Fruit fly (Drosophila melanogaster): ENCODE data around the gene Ccp84Ag.

Gene Ccp84Ag

DNA sequence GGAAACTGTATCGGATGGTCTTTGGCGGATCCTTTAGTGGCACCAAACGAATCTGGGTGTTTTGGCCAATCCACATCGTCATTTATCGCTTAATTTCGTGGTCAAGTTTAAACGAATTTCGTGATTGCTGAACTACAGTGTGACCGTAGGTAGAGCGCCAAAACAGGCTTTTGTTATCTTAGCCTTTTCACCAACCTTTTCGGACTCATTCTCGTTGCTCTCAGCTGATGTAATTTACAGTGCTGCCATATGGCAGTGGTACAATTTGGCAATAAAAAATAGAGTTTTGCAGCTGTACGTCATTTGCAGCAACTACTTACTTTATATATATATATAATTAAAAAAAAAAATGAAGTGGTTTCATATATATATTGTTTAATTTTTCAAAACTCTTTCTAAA is 26.6 kb upstream of the Ccp84Ag start, which contains the start of gene agt (continued):
- TF ChIP-seq CG9797 (GFP tag; optimal IDR thresholded peaks at IDR 0.05), result peak; percentile 81
- TF ChIP-seq CG2129 (GFP tag; IDR thresholded peaks at IDR 0.05; ENCODE audit: partially characterized antibody), result no peak
- peak; percentile 76 for TF ChIP-seq CG1603 (tag; optimal IDR thresholded peaks at IDR 0.05)
- 0 out of 2 replicates have a peak, but pooled peaks have one; percentile 17 for TF ChIP-seq Xrp1 (GFP tag; IDR thresholded peaks at IDR 0.05)
- peak; percentile 81 for TF ChIP-seq Dp (GFP tag; optimal IDR thresholded peaks at IDR 0.05)
- peak; percentile 30 for TF ChIP-seq CG13894 (tag; optimal IDR thresholded peaks at IDR 0.05)
- TF ChIP-seq phol (tag; optimal IDR thresholded peaks at IDR 0.05), result peak; percentile 50
- no peak for TF ChIP-seq B-H2 (GFP tag; optimal IDR thresholded peaks at IDR 0.05)
- peak; percentile 25 for TF ChIP-seq Nf-YC (tag; optimal IDR thresholded peaks at IDR 0.05)
- TF ChIP-seq CG1647 (GFP tag; optimal IDR thresholded peaks at IDR 0.05), result no peak
- TF ChIP-seq row (GFP tag; IDR thresholded peaks at IDR 0.05), result peak; percentile 48; the same call in 2 of the 3 replicates
- no peak for TF ChIP-seq slp2 (GFP tag; optimal IDR thresholded peaks at IDR 0.05)
- TF ChIP-seq CG13287 (GFP tag; IDR thresholded peaks at IDR 0.05; ENCODE audit: partially characterized antibody), result peak; percentile 68
- TF ChIP-seq CG17912 (GFP tag; optimal IDR thresholded peaks at IDR 0.05), result peak; percentile 5
- TF ChIP-seq Xbp1 (GFP tag; optimal IDR thresholded peaks at IDR 0.05), result no peak
- no peak for TF ChIP-seq CG5245 (GFP tag; optimal IDR thresholded peaks at IDR 0.05)
- no peak for TF ChIP-seq Side (GFP tag; optimal IDR thresholded peaks at IDR 0.05)
- peak; percentile 37 for TF ChIP-seq CG10267 (tag; optimal IDR thresholded peaks at IDR 0.05)
- TF ChIP-seq Scr (GFP tag; IDR thresholded peaks at IDR 0.05; ENCODE audit: partially characterized antibody), result peak; percentile 21; the same call in 1 of the 2 replicates
- TF ChIP-seq knrl (GFP tag; IDR thresholded peaks at IDR 0.05; ENCODE audit: partially characterized antibody), result peak; percentile 42; the same call in 1 of the 3 replicates
- peak; percentile 26 for TF ChIP-seq CG33213 (GFP tag; optimal IDR thresholded peaks at IDR 0.05)
- peak; percentile 76 for TF ChIP-seq zen (tag; optimal IDR thresholded peaks at IDR 0.05)
- no peak for TF ChIP-seq Fer3 (tag; optimal IDR thresholded peaks at IDR 0.05)
- TF ChIP-seq cato (GFP tag; optimal IDR thresholded peaks at IDR 0.05; ENCODE audit: borderline replicate concordance), result no peak
- no peak for TF ChIP-seq tna (GFP tag; IDR thresholded peaks at IDR 0.05; ENCODE audit: partially characterized antibody)
- peak; percentile 48 for TF ChIP-seq CG8388 (GFP tag; optimal IDR thresholded peaks at IDR 0.05)
- peak; percentile 3 for TF ChIP-seq NC2β (GFP tag; optimal IDR thresholded peaks at IDR 0.05)
- TF ChIP-seq CG10959 (GFP tag; IDR thresholded peaks at IDR 0.05), result no peak
- no peak for TF ChIP-seq lilli (GFP tag; optimal IDR thresholded peaks at IDR 0.05)
- peak; percentile 15 for TF ChIP-seq CG4617 (GFP tag; optimal IDR thresholded peaks at IDR 0.05; ENCODE audit: borderline replicate concordance)
- TF ChIP-seq Sin3A (optimal IDR thresholded peaks at IDR 0.05), result peak; percentile 4
- TF ChIP-seq HmgZ (tag; optimal IDR thresholded peaks at IDR 0.05), result peak; percentile 77
- peak; percentile 46 for TF ChIP-seq Med (GFP tag)
- TF ChIP-seq CG2875 (GFP tag; optimal IDR thresholded peaks at IDR 0.05), result no peak
- TF ChIP-seq lola (GFP tag; optimal IDR thresholded peaks at IDR 0.05), result no peak
- no peak for TF ChIP-seq jumu (GFP tag; optimal IDR thresholded peaks at IDR 0.05)
- no peak for TF ChIP-seq CG15479 (GFP tag; optimal IDR thresholded peaks at IDR 0.05)
- TF ChIP-seq CG12155 (GFP tag; optimal IDR thresholded peaks at IDR 0.05), result peak; percentile 98
- TF ChIP-seq CG11504 (tag; optimal IDR thresholded peaks at IDR 0.05), result peak; percentile 39
- TF ChIP-seq CG42726 (GFP tag; IDR thresholded peaks at IDR 0.05; ENCODE audit: partially characterized antibody), result 0 out of 2 replicates have a peak, but pooled peaks have one; percentile 28
- peak; percentile 46 to 93 for TF ChIP-seq crp (GFP tag; optimal IDR thresholded peaks at IDR 0.05)
- no peak for TF ChIP-seq CG12071 (GFP tag; optimal IDR thresholded peaks at IDR 0.05)
- no peak for TF ChIP-seq Lim3 (GFP tag; IDR thresholded peaks at IDR 0.05)
- TF ChIP-seq prd (optimal IDR thresholded peaks at IDR 0.05), result no peak
- TF ChIP-seq prd (GFP tag; IDR thresholded peaks at IDR 0.05), result 0 out of 3 replicates have a peak, but pooled peaks have one; percentile 6
- TF ChIP-seq luna (GFP tag; optimal IDR thresholded peaks at IDR 0.05), result no peak
- TF ChIP-seq CG9817 (tag; optimal IDR thresholded peaks at IDR 0.05), result peak; percentile 11
- TF ChIP-seq CG4854 (GFP tag; optimal IDR thresholded peaks at IDR 0.05), result no peak
- TF ChIP-seq CG2116 (GFP tag; optimal IDR thresholded peaks at IDR 0.05), result peak; percentile 54

Data from whole organism, embryonic.